Worm (Caenorhabditis elegans): ENCODE data around the gene Y57G11C.40.
A peak's percentile ranks its signal among the peaks of the same experiment; 100 is the strongest.

Y57G11C.40 gene

ce11 chrIV:14658054-14658631 is 45.9 kb downstream of the Y57G11C.40 start, which contains the start of gene anoh-2 (continued):
- peak; percentile 47 for TF ChIP-seq F10E7.11 (tag; optimal IDR thresholded peaks at IDR 0.05)
- TF ChIP-seq F37B4.10 (GFP tag; IDR thresholded peaks at IDR 0.05): no peak
- no peak for TF ChIP-seq F55B11.4 (tag; optimal IDR thresholded peaks at IDR 0.05; ENCODE audit: borderline replicate concordance, insufficient read depth)
- TF ChIP-seq Y79H2A.3 (GFP tag; conservative IDR thresholded peaks at IDR 0.05): 0 out of 2 replicates have a peak, but pooled peaks have one; percentile 27
- no peak for TF ChIP-seq repo-1 (tag; optimal IDR thresholded peaks at IDR 0.05)
- TF ChIP-seq hmg-20 (GFP tag; IDR thresholded peaks at IDR 0.05): no peak
- TF ChIP-seq snpc-1.1 (tag; optimal IDR thresholded peaks at IDR 0.05; ENCODE audit: insufficient read depth): no peak
- TF ChIP-seq madf-10 (tag; optimal IDR thresholded peaks at IDR 0.05): no peak
- no peak for TF ChIP-seq aptf-2 (GFP tag; conservative IDR thresholded peaks at IDR 0.05)
- TF ChIP-seq K12H6.12 (tag; optimal IDR thresholded peaks at IDR 0.05): no peak
- no peak for TF ChIP-seq F33H1.4 (GFP tag; IDR thresholded peaks at IDR 0.05)
- TF ChIP-seq him-1 (tag; optimal IDR thresholded peaks at IDR 0.05): no peak
- no peak for TF ChIP-seq Y95B8A.8 (GFP tag; IDR thresholded peaks at IDR 0.05)
- TF ChIP-seq xnd-1 (tag; optimal IDR thresholded peaks at IDR 0.05): peak; percentile 2
- peak; percentile 81 for TF ChIP-seq B0336.3 (GFP tag; IDR thresholded peaks at IDR 0.05)
- no peak for TF ChIP-seq nfya-2 (GFP tag; IDR thresholded peaks at IDR 0.05)
- no peak for TF ChIP-seq ztf-3 (GFP tag; optimal IDR thresholded peaks at IDR 0.05)
- peak; percentile 39 for TF ChIP-seq hmg-1.2 (GFP tag; IDR thresholded peaks at IDR 0.05)
- TF ChIP-seq madf-3 (GFP tag; IDR thresholded peaks at IDR 0.05): no peak
- TF ChIP-seq nfya-1 (tag; optimal IDR thresholded peaks at IDR 0.05; ENCODE audit: borderline replicate concordance, insufficient read depth): no peak
- no peak for TF ChIP-seq K11D2.4 (GFP tag; IDR thresholded peaks at IDR 0.05)
- TF ChIP-seq nhr-90 (tag; optimal IDR thresholded peaks at IDR 0.05): peak; percentile 10
- TF ChIP-seq zim-3 (tag; optimal IDR thresholded peaks at IDR 0.05): no peak
- TF ChIP-seq B0019.2 (GFP tag; conservative IDR thresholded peaks at IDR 0.05): no peak
- TF ChIP-seq ztf-25 (GFP tag; IDR thresholded peaks at IDR 0.05): no peak
- TF ChIP-seq T07F8.4 (tag; optimal IDR thresholded peaks at IDR 0.05): no peak
- no peak for TF ChIP-seq rec-8 (tag; optimal IDR thresholded peaks at IDR 0.05)
- TF ChIP-seq ceh-91 (GFP tag; IDR thresholded peaks at IDR 0.05): no peak
- no peak for TF ChIP-seq mxl-1 (tag; optimal IDR thresholded peaks at IDR 0.05)
- TF ChIP-seq bed-2 (GFP tag; IDR thresholded peaks at IDR 0.05): no peak
- no peak for TF ChIP-seq let-607 (tag; optimal IDR thresholded peaks at IDR 0.05)
- peak; percentile 30; the same call in 1 of the 2 replicates for TF ChIP-seq D2030.7 (GFP tag; IDR thresholded peaks at IDR 0.05)
- TF ChIP-seq egrh-3 (GFP tag; IDR thresholded peaks at IDR 0.05): no peak
- TF ChIP-seq F57A8.1 (GFP tag; optimal IDR thresholded peaks at IDR 0.05): no peak
- no peak for TF ChIP-seq nhr-120 (GFP tag; IDR thresholded peaks at IDR 0.05)
- TF ChIP-seq ceh-79 (tag; optimal IDR thresholded peaks at IDR 0.05): no peak

ce11 chrIV:14656573-14657129 is 47.4 kb downstream of the Y57G11C.40 start, which contains the start of gene Y57G11C.33:
TSS of gene Y57G11C.33 (plus strand) at chrIV:14657079.
- TF ChIP-seq madf-3 (GFP tag; IDR thresholded peaks at IDR 0.05): no peak
- TF ChIP-seq C06A6.2 (GFP tag; conservative IDR thresholded peaks at IDR 0.05): no peak
- TF ChIP-seq nfya-2 (GFP tag; IDR thresholded peaks at IDR 0.05): no peak
- no peak for TF ChIP-seq lin-54 (GFP tag; optimal IDR thresholded peaks at IDR 0.05)
- TF ChIP-seq snpc-4 (GFP tag; optimal IDR thresholded peaks at IDR 0.05): peak; percentile 85
- peak in 3 of 4 experiments; percentile 89 to 91 (median 89) for TF ChIP-seq snpc-4 (tag; optimal IDR thresholded peaks at IDR 0.05)
- TF ChIP-seq pbrm-1 (GFP tag; IDR thresholded peaks at IDR 0.05): no peak
- no peak for TF ChIP-seq nfyb-1 (GFP tag; IDR thresholded peaks at IDR 0.05)
- TF ChIP-seq ceh-91 (GFP tag; IDR thresholded peaks at IDR 0.05): no peak
- TF ChIP-seq T07F8.4 (tag; optimal IDR thresholded peaks at IDR 0.05): no peak
- no peak for TF ChIP-seq nhr-179 (tag; optimal IDR thresholded peaks at IDR 0.05)
- no peak for TF ChIP-seq Y53F4B.3 (GFP tag; IDR thresholded peaks at IDR 0.05)
- no peak for TF ChIP-seq unc-130 (GFP tag; optimal IDR thresholded peaks at IDR 0.05)
- no peak for TF ChIP-seq nfya-1 (tag; optimal IDR thresholded peaks at IDR 0.05; ENCODE audit: borderline replicate concordance, insufficient read depth)
- TF ChIP-seq F57C9.4 (tag; optimal IDR thresholded peaks at IDR 0.05): no peak
- TF ChIP-seq let-607 (tag; optimal IDR thresholded peaks at IDR 0.05): no peak
- TF ChIP-seq madf-6 (GFP tag; IDR thresholded peaks at IDR 0.05): no peak
- no peak for TF ChIP-seq die-1 (tag; optimal IDR thresholded peaks at IDR 0.05)

All from whole organism, young adult.